Worm (Caenorhabditis elegans): ENCODE measurements around the gene C15B12.2.

- TF ChIP-seq ceh-31 (tag; optimal IDR thresholded peaks at IDR 0.05), result no peak
- no peak for TF ChIP-seq ceh-34 (tag; optimal IDR thresholded peaks at IDR 0.05)
- no peak for TF ChIP-seq eyg-1 (tag; optimal IDR thresholded peaks at IDR 0.05)
- TF ChIP-seq nhr-232 (tag; optimal IDR thresholded peaks at IDR 0.05), result no peak
- TF ChIP-seq unc-86 (tag; optimal IDR thresholded peaks at IDR 0.05), result no peak
- no peak for TF ChIP-seq madf-2 (tag; optimal IDR thresholded peaks at IDR 0.05)
- TF ChIP-seq pag-3 (tag; optimal IDR thresholded peaks at IDR 0.05; ENCODE audit: borderline replicate concordance), result no peak
- TF ChIP-seq elt-2 (tag; optimal IDR thresholded peaks at IDR 0.05), result no peak
- no peak for TF ChIP-seq nhr-11 (tag; optimal IDR thresholded peaks at IDR 0.05)
- no peak for TF ChIP-seq pha-4 (tag; optimal IDR thresholded peaks at IDR 0.05)
Observed at ce11 chrX:6503148-6503547, 39.9 kb downstream of the C15B12.2 start.
